Worm (Caenorhabditis elegans) whole organism, young adult: ENCODE data around the gene vit-2.

Experiments used
- B0035.1 ChIP-seq: sonication (generic microtip); optimal IDR thresholded peaks from 2 replicates; lab custom pipeline; 2016; ENCODE audit warnings: missing genetic modification characterization, mild to moderate bottlenecking, missing compliant biosample characterization, missing genotype, missing genetic modification reagents
- B0336.3 ChIP-seq: fragments of 200-800 bp; sonication (Bioruptor generic); IDR thresholded peaks from 2 replicates; pipeline ENCODE4 v1.3.6; 2022; ENCODE audit warnings: missing genetic modification characterization, missing compliant biosample characterization
- D2030.7 ChIP-seq: fragments of 200-800 bp; sonication (Bioruptor generic); IDR thresholded peaks from 2 replicates; pipeline ENCODE4 v1.3.6; 2022; ENCODE audit warnings: missing genetic modification reagents, missing genetic modification characterization, missing compliant biosample characterization
- F10E7.11 ChIP-seq: sonication (generic microtip); optimal IDR thresholded peaks from 2 replicates; lab custom pipeline; 2017; ENCODE audit warnings: mild to moderate bottlenecking, missing genetic modification characterization, moderate library complexity, missing compliant biosample characterization
- F33H1.4 ChIP-seq: fragments of 200-800 bp; sonication (Bioruptor generic); IDR thresholded peaks from 2 replicates; pipeline ENCODE4 v1.3.6; 2022; ENCODE audit warnings: missing genetic modification reagents, missing genetic modification characterization, missing compliant biosample characterization
- F49E8.2 ChIP-seq: sonication (generic microtip); optimal IDR thresholded peaks from 3 replicates; lab custom pipeline; 2017; ENCODE audit warnings: missing genetic modification characterization, mild to moderate bottlenecking, missing compliant biosample characterization, antibody characterized with exemption, moderate library complexity; ENCODE audit not compliant: insufficient read depth
- F52B5.7 ChIP-seq: sonication (generic microtip); optimal IDR thresholded peaks from 2 replicates; lab custom pipeline; 2016; ENCODE audit warnings: mild to moderate bottlenecking, missing genetic modification characterization, missing compliant biosample characterization
- F55B11.4 ChIP-seq: sonication (generic microtip); optimal IDR thresholded peaks from 2 replicates; lab custom pipeline; 2016; ENCODE audit warnings: missing compliant biosample characterization, missing genetic modification characterization, borderline replicate concordance; ENCODE audit not compliant: insufficient read depth
- F57A8.1 ChIP-seq: fragments of 200-800 bp; sonication (Bioruptor generic); optimal IDR thresholded peaks from 2 replicates; lab custom pipeline; 2018; ENCODE audit warnings: mild to moderate bottlenecking, missing genetic modification characterization, moderate library complexity, missing compliant biosample characterization
- Y53F4B.3 ChIP-seq: fragments of 200-800 bp; sonication (Bioruptor generic); IDR thresholded peaks from 2 replicates; pipeline ENCODE4 v1.3.6; 2022; ENCODE audit warnings: missing genetic modification reagents, missing genetic modification characterization, missing compliant biosample characterization
- athp-1 ChIP-seq: sonication (generic microtip); optimal IDR thresholded peaks from 2 replicates; lab custom pipeline; 2017; ENCODE audit warnings: mild to moderate bottlenecking, missing genetic modification characterization, missing compliant biosample characterization
- attf-3 ChIP-seq: fragments of 200-800 bp; sonication (Bioruptor generic); conservative IDR thresholded peaks from 2 replicates; pipeline ENCODE4 v1.3.6; 2022; ENCODE audit warnings: missing genetic modification reagents, missing genetic modification characterization, missing compliant biosample characterization
- bed-1 ChIP-seq: fragments of 200-800 bp; sonication (Bioruptor generic); IDR thresholded peaks from 2 replicates; pipeline ENCODE4 v1.3.6; 2022; ENCODE audit warnings: missing genetic modification reagents, missing genetic modification characterization, missing compliant biosample characterization
- cebp-2 ChIP-seq: fragments of 200-800 bp; sonication (Bioruptor generic); IDR thresholded peaks from 2 replicates; pipeline ENCODE4 v1.3.6; 2022; ENCODE audit warnings: missing genetic modification characterization, missing compliant biosample characterization
- ceh-100 ChIP-seq: fragments of 200-800 bp; sonication (Bioruptor generic); IDR thresholded peaks from 2 replicates; pipeline ENCODE4 v1.3.6; 2022; ENCODE audit warnings: missing genetic modification reagents, missing genetic modification characterization, missing compliant biosample characterization
- ceh-58 ChIP-seq: fragments of 200-800 bp; sonication (Bioruptor generic); IDR thresholded peaks from 2 replicates; pipeline ENCODE4 v1.3.6; 2022; ENCODE audit warnings: missing genetic modification characterization, missing compliant biosample characterization
- ceh-91 ChIP-seq: fragments of 200-800 bp; sonication (Bioruptor generic); IDR thresholded peaks from 2 replicates; pipeline ENCODE4 v1.3.6; 2022; ENCODE audit warnings: missing genetic modification reagents, missing genetic modification characterization, missing compliant biosample characterization
- die-1 ChIP-seq: sonication (generic microtip); optimal IDR thresholded peaks from 2 replicates; lab custom pipeline; 2016; ENCODE audit warnings: missing genotype, mild to moderate bottlenecking, missing genetic modification characterization, missing compliant biosample characterization
- dpff-1 ChIP-seq: sonication (generic microtip); optimal IDR thresholded peaks from 2 replicates; lab custom pipeline; 2017; ENCODE audit warnings: mild to moderate bottlenecking, missing genetic modification characterization, missing compliant biosample characterization
- egl-18 ChIP-seq: fragments of 200-800 bp; sonication (Bioruptor generic); IDR thresholded peaks from 2 replicates; pipeline ENCODE4 v1.3.6; 2022; ENCODE audit warnings: missing genetic modification reagents, missing genetic modification characterization, missing compliant biosample characterization
- ets-4 ChIP-seq: fragments of 200-800 bp; sonication (Bioruptor generic); optimal IDR thresholded peaks from 2 replicates; lab custom pipeline; 2018; ENCODE audit warnings: mild to moderate bottlenecking, missing genetic modification characterization, missing compliant biosample characterization
- him-1 ChIP-seq: sonication (generic microtip); optimal IDR thresholded peaks from 2 replicates; lab custom pipeline; 2016; ENCODE audit warnings: missing genotype, missing genetic modification reagents, missing genetic modification characterization, missing compliant biosample characterization
- hlh-12 ChIP-seq: sonication (generic microtip); optimal IDR thresholded peaks from 2 replicates; lab custom pipeline; 2016; ENCODE audit warnings: missing genetic modification characterization, missing compliant biosample characterization
- hlh-26 ChIP-seq: fragments of 200-800 bp; sonication (Bioruptor generic); conservative IDR thresholded peaks from 2 replicates; pipeline ENCODE4 v1.3.6; 2022; ENCODE audit warnings: missing genetic modification reagents, missing genetic modification characterization, missing compliant biosample characterization
- hrde-1 ChIP-seq: sonication (generic microtip); optimal IDR thresholded peaks from 2 replicates; lab custom pipeline; 2016; ENCODE audit warnings: missing genetic modification characterization, mild to moderate bottlenecking, missing compliant biosample characterization, moderate library complexity, missing genotype, missing genetic modification reagents, borderline replicate concordance
- let-526 ChIP-seq: fragments of 200-800 bp; sonication (Bioruptor generic); IDR thresholded peaks from 2 replicates; pipeline ENCODE4 v1.3.6; 2022; ENCODE audit warnings: missing genetic modification reagents, missing genetic modification characterization, missing compliant biosample characterization
- lin-35 ChIP-seq, 3 experiments: fragments of 150-350 bp in 2 of 3; sonication (generic microtip) in 1 of 3; optimal IDR thresholded peaks; 2 replicates each; lab custom pipeline; 2014 to 2018; ENCODE audit warnings: missing biosample characterization in 3 of 3, missing genetic modification characterization in 3 of 3, missing genetic modification reagents in 3 of 3
- lin-54 ChIP-seq: fragments of 200-800 bp; sonication (Bioruptor generic); optimal IDR thresholded peaks from 2 replicates; lab custom pipeline; 2018; ENCODE audit warnings: mild to moderate bottlenecking, missing genetic modification characterization, missing compliant biosample characterization
- lir-1 ChIP-seq: fragments of 200-800 bp; sonication (Bioruptor generic); conservative IDR thresholded peaks from 2 replicates; pipeline ENCODE4 v1.3.6; 2022; ENCODE audit warnings: missing genetic modification reagents, missing genetic modification characterization, missing compliant biosample characterization
- lsy-27 ChIP-seq: sonication (generic microtip); optimal IDR thresholded peaks from 2 replicates; lab custom pipeline; 2017; ENCODE audit warnings: missing genetic modification characterization, mild to moderate bottlenecking, missing compliant biosample characterization, antibody characterized with exemption, missing genotype, borderline replicate concordance; ENCODE audit not compliant: insufficient read depth
- madf-3 ChIP-seq: fragments of 200-800 bp; sonication (Bioruptor generic); IDR thresholded peaks from 2 replicates; pipeline ENCODE4 v1.3.6; 2022; ENCODE audit warnings: missing genetic modification reagents, missing genetic modification characterization, missing compliant biosample characterization
- madf-6 ChIP-seq: fragments of 200-800 bp; sonication (Bioruptor generic); IDR thresholded peaks from 2 replicates; pipeline ENCODE4 v1.3.6; 2022; ENCODE audit warnings: missing genetic modification reagents, missing genetic modification characterization, missing compliant biosample characterization
- mes-4 ChIP-seq: sonication (generic microtip); optimal IDR thresholded peaks from 2 replicates; lab custom pipeline; 2016; ENCODE audit warnings: missing genotype, missing genetic modification characterization, missing compliant biosample characterization
- nfya-1 ChIP-seq: sonication (generic microtip); optimal IDR thresholded peaks from 2 replicates; lab custom pipeline; 2017; ENCODE audit warnings: antibody characterized with exemption, missing compliant biosample characterization, missing genetic modification characterization, borderline replicate concordance; ENCODE audit not compliant: insufficient read depth
- nfya-2 ChIP-seq: fragments of 200-800 bp; sonication (Bioruptor generic); IDR thresholded peaks from 2 replicates; pipeline ENCODE4 v1.3.6; 2022; ENCODE audit warnings: missing genetic modification reagents, missing genetic modification characterization, missing compliant biosample characterization
- nhr-80 ChIP-seq: sonication (generic microtip); optimal IDR thresholded peaks from 2 replicates; lab custom pipeline; 2016; ENCODE audit warnings: missing genetic modification characterization, missing compliant biosample characterization
- pbrm-1 ChIP-seq: fragments of 200-800 bp; sonication (Bioruptor generic); IDR thresholded peaks from 2 replicates; pipeline ENCODE4 v1.3.6; 2022; ENCODE audit warnings: missing genetic modification reagents, missing genetic modification characterization, missing compliant biosample characterization
- rcor-1 ChIP-seq: fragments of 200-800 bp; sonication (Bioruptor generic); IDR thresholded peaks from 2 replicates; pipeline ENCODE4 v1.3.6; 2022; ENCODE audit warnings: missing genetic modification reagents, missing genetic modification characterization, missing compliant biosample characterization
- rec-8 ChIP-seq, 2 experiments: sonication (generic microtip); optimal IDR thresholded peaks; 2 replicates each; lab custom pipeline; 2016; ENCODE audit warnings: mild to moderate bottlenecking in 2 of 2, missing genetic modification characterization in 2 of 2, missing genetic modification reagents in 2 of 2, missing genotype in 2 of 2, missing biosample characterization in 1 of 2, missing compliant biosample characterization in 1 of 2, moderate library complexity in 1 of 2
- snpc-3.4 ChIP-seq: sonication (generic microtip); optimal IDR thresholded peaks from 2 replicates; lab custom pipeline; 2017; ENCODE audit warnings: missing genetic modification characterization, mild to moderate bottlenecking, missing compliant biosample characterization, antibody characterized with exemption, moderate library complexity, missing genotype, missing genetic modification reagents
- snpc-4 ChIP-seq, 5 experiments: fragments of 150-350 bp in 1 of 5; sonication (generic microtip) in 4 of 5; optimal IDR thresholded peaks; 2 replicates each; lab custom pipeline; 2014 to 2018; ENCODE audit warnings: missing genetic modification characterization in 5 of 5, missing biosample characterization in 3 of 5, antibody characterized with exemption in 2 of 5, mild to moderate bottlenecking in 2 of 5, missing compliant biosample characterization in 2 of 5, missing genotype in 2 of 5, moderate library complexity in 2 of 5, missing genetic modification reagents in 1 of 5
- tlf-1 ChIP-seq: fragments of 200-800 bp; sonication (Bioruptor generic); optimal IDR thresholded peaks from 2 replicates; lab custom pipeline; 2018; ENCODE audit warnings: mild to moderate bottlenecking, missing genetic modification characterization, missing compliant biosample characterization
- unc-62 ChIP-seq: fragments of 150-350 bp; optimal IDR thresholded peaks from 2 replicates; lab custom pipeline; 2014; ENCODE audit warnings: missing biosample characterization, missing genetic modification reagents, missing genetic modification characterization
- xnd-1 ChIP-seq: sonication (generic microtip); optimal IDR thresholded peaks from 2 replicates; lab custom pipeline; 2016; ENCODE audit warnings: missing genotype, missing genetic modification reagents, missing genetic modification characterization, missing compliant biosample characterization
- zim-3 ChIP-seq: sonication (generic microtip); optimal IDR thresholded peaks from 2 replicates; lab custom pipeline; 2017; ENCODE audit warnings: mild to moderate bottlenecking, missing genetic modification characterization, moderate library complexity, missing compliant biosample characterization
- ztf-26 ChIP-seq: sonication (generic microtip); optimal IDR thresholded peaks from 2 replicates; lab custom pipeline; 2017; ENCODE audit warnings: missing genetic modification characterization, missing compliant biosample characterization

vit-2 gene

ce11 chrX:5106187-5106694, 5.4 kb downstream of the vit-2 start:
- TF ChIP-seq snpc-4 (GFP tag; optimal IDR thresholded peaks at IDR 0.05; lab: Kevin White, UChicago) (no peak), snpc-4 (tag; optimal IDR thresholded peaks at IDR 0.05; lab: Kevin White, UChicago) (no peak), madf-3 (GFP tag; lab: Robert Waterston, UW) (peak; percentile 78; the same call in 1 of the 2 replicates), die-1 (tag; lab: Kevin White, UChicago) (no peak), unc-62 (no peak), let-526 (GFP tag; lab: Robert Waterston, UW) (no peak), ztf-26 (peak; percentile 28), F52B5.7 (no peak), F10E7.11 (no peak), ceh-91 (GFP tag; lab: Robert Waterston, UW) (no peak), Y53F4B.3 (GFP tag; lab: Robert Waterston, UW) (no peak), ceh-100 (GFP tag; lab: Robert Waterston, UW) (peak; percentile 37; the same call in 1 of the 2 replicates), bed-1 (GFP tag; lab: Robert Waterston, UW) (no peak), nfya-2 (0 out of 2 replicates have a peak, but pooled peaks have one; percentile 70), ets-4 (GFP tag; lab: Kevin White, UChicago) (peak; percentile 83), rcor-1 (GFP tag; lab: Robert Waterston, UW) (no peak; the same call in 1 of the 2 replicates), pbrm-1 (GFP tag; lab: Robert Waterston, UW) (no peak; the same call in none of the 2 replicates), F33H1.4 (GFP tag; lab: Robert Waterston, UW) (no peak; the same call in 1 of the 2 replicates), attf-3 (GFP tag; lab: Robert Waterston, UW) (no peak), him-1 (no peak), F55B11.4 (tag; lab: Kevin White, UChicago) (no peak), hlh-12 (no peak), mes-4 (tag; lab: Kevin White, UChicago) (no peak), B0336.3 (GFP tag; lab: Robert Waterston, UW) (peak; percentile 83), lin-35 (GFP tag; optimal IDR thresholded peaks at IDR 0.05; lab: Kevin White, UChicago) (no peak), dpff-1 (tag; lab: Kevin White, UChicago) (no peak), xnd-1 (tag; lab: Kevin White, UChicago) (no peak), F57A8.1 (GFP tag; lab: Kevin White, UChicago) (no peak), lir-1 (GFP tag; lab: Robert Waterston, UW) (no peak; the same call in 1 of the 2 replicates), rec-8 (tag; optimal IDR thresholded peaks at IDR 0.05; lab: Kevin White, UChicago) (no peak), snpc-3.4 (tag; lab: Kevin White, UChicago) (no peak), D2030.7 (no peak), nhr-80 (tag; lab: Kevin White, UChicago) (peak; percentile 41), ceh-58 (GFP tag; lab: Robert Waterston, UW) (0 out of 2 replicates have a peak, but pooled peaks have one; percentile 5), B0035.1 (tag; lab: Kevin White, UChicago) (no peak), lsy-27 (no peak), zim-3 (tag; lab: Kevin White, UChicago) (peak; percentile 3), madf-6 (GFP tag; lab: Robert Waterston, UW) (peak; percentile 19; the same call in 1 of the 2 replicates), lin-54 (peak; percentile 21), F49E8.2 (tag; lab: Kevin White, UChicago) (no peak), athp-1 (tag; lab: Kevin White, UChicago) (no peak), hlh-26 (GFP tag; lab: Robert Waterston, UW) (no peak), hrde-1 (no peak), egl-18 (0 out of 2 replicates have a peak, but pooled peaks have one; percentile 56), cebp-2 (GFP tag; lab: Robert Waterston, UW) (peak; percentile 97), tlf-1 (GFP tag; lab: Kevin White, UChicago) (no peak), nfya-1 (tag; lab: Kevin White, UChicago) (no peak)
